Worm (Caenorhabditis elegans) whole organism, mixed stage, embryonic: ENCODE data around the gene kin-33.

Experiments used
- ces-1 ChIP-seq: fragments of 150-350 bp; optimal IDR thresholded peaks from 2 replicates; lab custom pipeline; 2014; ENCODE audit warnings: missing biosample characterization, missing genetic modification reagents, missing genetic modification characterization
- elt-1 ChIP-seq: sonication (generic microtip); optimal IDR thresholded peaks from 2 replicates; lab custom pipeline; 2017; ENCODE audit warnings: missing genetic modification characterization, mild to moderate bottlenecking, missing compliant biosample characterization, antibody characterized with exemption, moderate library complexity, borderline replicate concordance; ENCODE audit not compliant: insufficient read depth
- lin-13 ChIP-seq: fragments of 150-350 bp; optimal IDR thresholded peaks from 2 replicates; lab custom pipeline; 2014; ENCODE audit warnings: missing biosample characterization, missing genetic modification characterization
- nhr-237 ChIP-seq: fragments of 150-350 bp; optimal IDR thresholded peaks from 2 replicates; lab custom pipeline; 2014; ENCODE audit warnings: missing biosample characterization, missing genetic modification characterization
- nhr-28 ChIP-seq: fragments of 150-350 bp; optimal IDR thresholded peaks from 2 replicates; lab custom pipeline; 2014; ENCODE audit warnings: missing biosample characterization, missing genetic modification characterization
- nhr-76 ChIP-seq: sonication (generic microtip); optimal IDR thresholded peaks from 2 replicates; lab custom pipeline; 2017; ENCODE audit warnings: missing biosample characterization, missing genetic modification characterization
- sptf-1 ChIP-seq: sonication (generic microtip); optimal IDR thresholded peaks from 2 replicates; lab custom pipeline; 2017; ENCODE audit warnings: mild to moderate bottlenecking, missing genetic modification characterization, moderate library complexity, missing compliant biosample characterization
- unc-39 ChIP-seq: fragments of 150-350 bp; optimal IDR thresholded peaks from 2 replicates; lab custom pipeline; 2014; ENCODE audit warnings: missing biosample characterization, missing genetic modification characterization
- unc-62 ChIP-seq: fragments of 150-350 bp; optimal IDR thresholded peaks from 2 replicates; lab custom pipeline; 2014; ENCODE audit warnings: missing biosample characterization, missing genetic modification reagents, missing genetic modification characterization
- zip-8 ChIP-seq: fragments of 150-350 bp; optimal IDR thresholded peaks from 2 replicates; lab custom pipeline; 2014; ENCODE audit warnings: missing biosample characterization, missing genetic modification characterization
- ztf-11 ChIP-seq: fragments of 150-350 bp; optimal IDR thresholded peaks from 2 replicates; lab custom pipeline; 2014; ENCODE audit warnings: missing biosample characterization, missing genetic modification characterization

DNA sequence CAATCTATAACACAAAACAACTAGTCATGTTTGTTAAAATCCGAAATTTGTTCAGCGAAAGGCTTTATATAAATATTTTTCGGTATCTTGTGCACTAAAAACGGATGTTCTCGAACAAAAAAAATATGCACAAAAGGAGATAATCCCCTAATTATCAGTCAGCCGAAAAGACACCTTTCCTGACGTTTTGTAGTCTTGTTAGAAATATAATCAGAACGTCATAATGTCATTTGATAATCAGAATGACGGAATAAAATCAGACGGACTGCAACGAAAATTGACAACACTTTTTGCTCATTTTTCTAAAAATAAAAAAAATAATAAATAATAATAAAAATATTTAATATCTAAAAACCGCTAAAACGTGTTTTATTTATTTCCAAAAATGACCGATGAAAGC lies 49.5 kb upstream of the kin-33 start:
- no peak for TF ChIP-seq nhr-237
- TF ChIP-seq elt-1 = no peak
- no peak for TF ChIP-seq nhr-76 (tag; lab: Kevin White, UChicago)
- TF ChIP-seq nhr-28 (tag; lab: Kevin White, UChicago) = no peak
- TF ChIP-seq ztf-11 (tag; lab: Kevin White, UChicago) = no peak
- TF ChIP-seq zip-8 (tag; lab: Kevin White, UChicago) = no peak
- TF ChIP-seq sptf-1 = no peak
- TF ChIP-seq lin-13 (tag; lab: Kevin White, UChicago) = no peak
- TF ChIP-seq unc-39 = no peak
- no peak for TF ChIP-seq ces-1
- no peak for TF ChIP-seq unc-62 (GFP tag; lab: Kevin White, UChicago)
